Fruit fly (Drosophila melanogaster): ENCODE measurements around the gene Rbp1.

Rbp1 gene

DNA sequence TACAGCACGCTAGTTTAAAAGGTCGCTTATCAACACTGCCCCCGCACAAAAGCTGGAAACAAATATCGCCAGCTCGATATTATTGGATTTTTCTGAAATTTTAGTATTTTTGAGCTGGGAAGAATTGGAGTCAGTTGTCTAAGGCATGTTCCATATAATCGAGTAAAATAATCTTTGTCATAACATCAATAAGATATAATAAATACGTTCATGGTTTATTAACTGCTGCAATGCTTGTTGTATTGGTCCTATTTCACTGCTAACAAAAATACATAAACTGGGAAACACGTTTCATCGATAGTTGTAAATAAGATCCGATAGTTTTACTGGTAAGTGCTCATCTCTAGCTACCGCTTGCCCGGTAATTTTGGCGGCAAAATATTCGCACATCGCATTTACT is 4.0 kb downstream of the Rbp1 start, which contains the start of the genes Art1 and Mcm5 (continued):
- TF ChIP-seq fd96Cb (tag; optimal IDR thresholded peaks at IDR 0.05): no peak
- TF ChIP-seq CG2712 (tag; optimal IDR thresholded peaks at IDR 0.05): peak; percentile 40
- no peak for TF ChIP-seq CG17359 (tag; optimal IDR thresholded peaks at IDR 0.05)
- TF ChIP-seq cad (GFP tag; optimal IDR thresholded peaks at IDR 0.05): no peak
- no peak for TF ChIP-seq ftz-f1 (GFP tag; optimal IDR thresholded peaks at IDR 0.05)
- TF ChIP-seq pita (GFP tag; optimal IDR thresholded peaks at IDR 0.05): no peak
- TF ChIP-seq z (GFP tag; IDR thresholded peaks at IDR 0.05): no peak
- TF ChIP-seq Spps (tag; optimal IDR thresholded peaks at IDR 0.05): no peak
- no peak for TF ChIP-seq CG15601 (tag; optimal IDR thresholded peaks at IDR 0.05)
- TF ChIP-seq Bgb (GFP tag; IDR thresholded peaks at IDR 0.05; ENCODE audit: partially characterized antibody): peak; percentile 81
- TF ChIP-seq CG14014 (GFP tag; IDR thresholded peaks at IDR 0.05): no peak
- no peak for TF ChIP-seq Ptx1 (GFP tag; IDR thresholded peaks at IDR 0.05)
- peak; percentile 80 for TF ChIP-seq CoRest (tag; optimal IDR thresholded peaks at IDR 0.05)
- no peak for TF ChIP-seq Taf1 (GFP tag; IDR thresholded peaks at IDR 0.05)
- TF ChIP-seq gem (tag; optimal IDR thresholded peaks at IDR 0.05): no peak
- TF ChIP-seq Bdp1 (GFP tag; optimal IDR thresholded peaks at IDR 0.05): no peak
- TF ChIP-seq Dfd (GFP tag; optimal IDR thresholded peaks at IDR 0.05): no peak
- no peak for TF ChIP-seq Stat92E (GFP tag; optimal IDR thresholded peaks at IDR 0.05)
- no peak for TF ChIP-seq Hr3 (GFP tag; optimal IDR thresholded peaks at IDR 0.05)
- peak; percentile 79 for TF ChIP-seq CG2116 (GFP tag; optimal IDR thresholded peaks at IDR 0.05)
- peak; percentile 14 for TF ChIP-seq eyg (GFP tag; optimal IDR thresholded peaks at IDR 0.05)
- peak; percentile 62 for TF ChIP-seq Xbp1 (GFP tag; optimal IDR thresholded peaks at IDR 0.05)
- no peak for TF ChIP-seq CG18476 (GFP tag; optimal IDR thresholded peaks at IDR 0.05)
- TF ChIP-seq CG7928 (GFP tag; optimal IDR thresholded peaks at IDR 0.05): no peak
- peak; percentile 97 for TF ChIP-seq sna (GFP tag; IDR thresholded peaks at IDR 0.05; ENCODE audit: partially characterized antibody)
- TF ChIP-seq fu2 (GFP tag; optimal IDR thresholded peaks at IDR 0.05): peak; percentile 34
- TF ChIP-seq knrl (GFP tag; IDR thresholded peaks at IDR 0.05; ENCODE audit: partially characterized antibody): peak; percentile 98
- no peak for TF ChIP-seq CG5180 (GFP tag; optimal IDR thresholded peaks at IDR 0.05)
- peak; percentile 24; the same call in 1 of the 2 replicates for TF ChIP-seq slbo (GFP tag; IDR thresholded peaks at IDR 0.05)
- peak; percentile 90 for TF ChIP-seq CG14860 (GFP tag; IDR thresholded peaks at IDR 0.05; ENCODE audit: partially characterized antibody)
- no peak for TF ChIP-seq D19A (tag; optimal IDR thresholded peaks at IDR 0.05)
- peak; percentile 53 for TF ChIP-seq Rfx (GFP tag; IDR thresholded peaks at IDR 0.05)
- peak; percentile 90 for TF ChIP-seq Ets65A (GFP tag)
- TF ChIP-seq CG11504 (tag; optimal IDR thresholded peaks at IDR 0.05): no peak
- TF ChIP-seq CG9609 (GFP tag; optimal IDR thresholded peaks at IDR 0.05): peak; percentile 58
- peak; percentile 17 for TF ChIP-seq az2 (GFP tag; optimal IDR thresholded peaks at IDR 0.05)
- no peak for TF ChIP-seq fd3F (GFP tag; optimal IDR thresholded peaks at IDR 0.05)
- TF ChIP-seq Tbp (GFP tag; optimal IDR thresholded peaks at IDR 0.05): no peak
- TF ChIP-seq CkIIα-i1 (GFP tag; IDR thresholded peaks at IDR 0.05): no peak
- peak; percentile 11 for TF ChIP-seq MESR4 (GFP tag; optimal IDR thresholded peaks at IDR 0.05)
- no peak for TF ChIP-seq CG10209 (GFP tag; optimal IDR thresholded peaks at IDR 0.05)
- TF ChIP-seq CG31224 (GFP tag; IDR thresholded peaks at IDR 0.05): no peak
- TF ChIP-seq hb (GFP tag; IDR thresholded peaks at IDR 0.05; ENCODE audit: partially characterized antibody): peak; percentile 91
- TF ChIP-seq tio (GFP tag; optimal IDR thresholded peaks at IDR 0.05): no peak
- TF ChIP-seq CG12391 (tag; optimal IDR thresholded peaks at IDR 0.05): peak; percentile 51
- no peak for TF ChIP-seq Sox102F (GFP tag; optimal IDR thresholded peaks at IDR 0.05)
- TF ChIP-seq zen2 (GFP tag; IDR thresholded peaks at IDR 0.05; ENCODE audit: partially characterized antibody): peak; percentile 75; the same call in 2 of the 3 replicates
- no peak for TF ChIP-seq CG1647 (GFP tag; optimal IDR thresholded peaks at IDR 0.05)
- no peak for TF ChIP-seq ap (GFP tag; IDR thresholded peaks at IDR 0.05)
- TF ChIP-seq Elba2 (GFP tag; optimal IDR thresholded peaks at IDR 0.05): no peak
- TF ChIP-seq CG4820 (GFP tag; optimal IDR thresholded peaks at IDR 0.05): no peak
